Worm (Caenorhabditis elegans) whole organism, mixed stage, embryonic: ENCODE data around the gene skr-10.

Source experiments
- cnd-1 ChIP-seq: fragments of 200-800 bp; sonication (Bioruptor generic); optimal IDR thresholded peaks from 2 replicates; lab custom pipeline; 2018; ENCODE audit warnings: mild to moderate bottlenecking, missing genetic modification characterization, missing compliant biosample characterization
- nhr-12 ChIP-seq: fragments of 150-350 bp; optimal IDR thresholded peaks from 2 replicates; lab custom pipeline; 2014; ENCODE audit warnings: missing biosample characterization, missing genetic modification characterization
- snpc-4 ChIP-seq: fragments of 150-350 bp; optimal IDR thresholded peaks from 2 replicates; lab custom pipeline; 2014; ENCODE audit warnings: missing biosample characterization, missing genetic modification characterization

DNA sequence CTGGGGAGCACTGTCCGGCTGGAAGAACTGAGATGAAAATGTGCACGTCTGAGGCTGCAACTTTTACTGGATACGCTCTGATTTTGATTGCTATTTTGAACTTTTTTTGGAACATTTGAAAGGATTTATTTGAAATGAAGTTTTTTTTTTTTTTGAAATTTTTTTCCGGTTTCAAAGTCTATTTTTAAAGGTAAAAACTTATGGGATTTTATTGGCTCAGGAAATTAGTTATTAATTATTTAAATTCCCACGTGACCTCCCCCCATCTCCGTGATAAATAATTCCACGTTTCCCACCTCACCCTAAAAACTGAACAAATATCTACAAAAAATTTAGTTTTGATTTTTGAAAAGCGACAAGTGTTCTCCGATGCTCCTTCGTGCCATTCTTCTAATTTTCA, 17.7 kb downstream of the skr-10 start, which contains the start of gene Y105C5B.18:
- TF ChIP-seq snpc-4 = no peak
- TF ChIP-seq cnd-1 = no peak
- no peak for TF ChIP-seq nhr-12 (tag; lab: Kevin White, UChicago)
